Fruit fly (Drosophila melanogaster) whole organism, pupa: ENCODE results near the gene CG4270.

Source experiments
- CG10348 ChIP-seq: fragments of 200-800 bp; sonication (Bioruptor generic); IDR thresholded peaks from 2 replicates; pipeline ENCODE4 v1.3.6; 2022; ENCODE audit warnings: missing biosample characterization, missing genetic modification characterization
- CG12605 ChIP-seq: fragments of 200-800 bp; sonication (Bioruptor generic); IDR thresholded peaks from 2 replicates; pipeline ENCODE4 v1.3.6; 2022; ENCODE audit warnings: missing biosample characterization, missing genetic modification characterization
- CG13204 ChIP-seq: fragments of 200-800 bp; sonication (Bioruptor generic); optimal IDR thresholded peaks from 2 replicates; lab custom pipeline; 2018; ENCODE audit warnings: missing biosample characterization, mild to moderate bottlenecking, missing genetic modification characterization, moderate library complexity
- CG14655 ChIP-seq: fragments of 200-800 bp; sonication (Bioruptor generic); optimal IDR thresholded peaks from 3 replicates; lab custom pipeline; 2017; ENCODE audit warnings: mild to moderate bottlenecking, missing biosample characterization, missing genetic modification reagents, missing genetic modification characterization
- CG15710 ChIP-seq: fragments of 200-800 bp; sonication (Bioruptor generic); optimal IDR thresholded peaks from 2 replicates; lab custom pipeline; 2018; ENCODE audit warnings: missing biosample characterization, mild to moderate bottlenecking, missing genetic modification characterization, moderate library complexity
- CG17806 ChIP-seq: fragments of 200-800 bp; sonication (Bioruptor generic); optimal IDR thresholded peaks from 2 replicates; lab custom pipeline; 2018; ENCODE audit warnings: missing biosample characterization, mild to moderate bottlenecking, missing genetic modification characterization, moderate library complexity
- CG32121 ChIP-seq: fragments of 200-800 bp; sonication (Bioruptor generic); IDR thresholded peaks from 2 replicates; pipeline ENCODE4 v1.3.6; 2022; ENCODE audit warnings: missing biosample characterization, missing genetic modification characterization
- CG34367 ChIP-seq: fragments of 200-800 bp; sonication (Bioruptor generic); optimal IDR thresholded peaks from 2 replicates; lab custom pipeline; 2018; ENCODE audit warnings: missing biosample characterization, mild to moderate bottlenecking, missing genetic modification characterization
- CG4496 ChIP-seq: fragments of 200-800 bp; sonication (Bioruptor generic); IDR thresholded peaks from 3 replicates; pipeline ENCODE4 v1.3.6; 2022; ENCODE audit warnings: missing biosample characterization, missing genetic modification characterization
- CG8159 ChIP-seq: fragments of 200-800 bp; sonication (Bioruptor generic); optimal IDR thresholded peaks from 3 replicates; lab custom pipeline; 2018; ENCODE audit warnings: missing biosample characterization, mild to moderate bottlenecking, missing genetic modification characterization, moderate library complexity
- CG8301 ChIP-seq: fragments of 200-800 bp; sonication (Bioruptor generic); optimal IDR thresholded peaks from 2 replicates; lab custom pipeline; 2018; ENCODE audit warnings: missing biosample characterization, mild to moderate bottlenecking, missing genetic modification characterization
- CG9948 ChIP-seq: fragments of 200-800 bp; sonication (Bioruptor generic); optimal IDR thresholded peaks from 2 replicates; lab custom pipeline; 2018; ENCODE audit warnings: missing biosample characterization, mild to moderate bottlenecking, missing genetic modification characterization, moderate library complexity
- D1 ChIP-seq: fragments of 200-800 bp; sonication (Bioruptor generic); optimal IDR thresholded peaks from 2 replicates; lab custom pipeline; 2018; ENCODE audit warnings: missing biosample characterization, mild to moderate bottlenecking, missing genetic modification characterization, moderate library complexity
- EcR ChIP-seq: fragments of 200-800 bp; sonication (Bioruptor generic); optimal IDR thresholded peaks from 3 replicates; lab custom pipeline; 2019; ENCODE audit warnings: missing biosample characterization, missing genetic modification characterization, mild to moderate bottlenecking, moderate library complexity, missing genetic modification reagents
- Ets98B ChIP-seq: fragments of 200-800 bp; sonication (Bioruptor generic); IDR thresholded peaks from 2 replicates; pipeline ENCODE4 v1.3.6; 2022; ENCODE audit warnings: missing biosample characterization, missing genetic modification characterization
- Pif1A ChIP-seq: fragments of 200-800 bp; sonication (Bioruptor generic); optimal IDR thresholded peaks from 3 replicates; lab custom pipeline; 2016; ENCODE audit warnings: missing biosample characterization, missing genetic modification characterization
- Pif1B ChIP-seq: fragments of 200-800 bp; sonication (Bioruptor generic); optimal IDR thresholded peaks from 3 replicates; lab custom pipeline; 2016; ENCODE audit warnings: missing biosample characterization, missing genetic modification characterization
- Snoo ChIP-seq: fragments of 200-800 bp; sonication (Bioruptor generic); optimal IDR thresholded peaks from 3 replicates; lab custom pipeline; 2017; ENCODE audit warnings: missing biosample characterization, mild to moderate bottlenecking, missing genetic modification characterization, inconsistent platforms
- fd96Ca ChIP-seq: fragments of 200-800 bp; sonication (Bioruptor generic); IDR thresholded peaks from 3 replicates; pipeline ENCODE4 v1.3.6; 2022; ENCODE audit warnings: missing biosample characterization, missing genetic modification characterization
- gl ChIP-seq: fragments of 200-800 bp; sonication (Bioruptor generic); optimal IDR thresholded peaks from 2 replicates; lab custom pipeline; 2018; ENCODE audit warnings: missing biosample characterization, mild to moderate bottlenecking, missing genetic modification characterization
- rn ChIP-seq: fragments of 200-800 bp; sonication (Bioruptor generic); IDR thresholded peaks from 2 replicates; pipeline ENCODE4 v1.3.6; 2022; ENCODE audit warnings: missing biosample characterization, missing genetic modification characterization

CG4270 gene

DNA sequence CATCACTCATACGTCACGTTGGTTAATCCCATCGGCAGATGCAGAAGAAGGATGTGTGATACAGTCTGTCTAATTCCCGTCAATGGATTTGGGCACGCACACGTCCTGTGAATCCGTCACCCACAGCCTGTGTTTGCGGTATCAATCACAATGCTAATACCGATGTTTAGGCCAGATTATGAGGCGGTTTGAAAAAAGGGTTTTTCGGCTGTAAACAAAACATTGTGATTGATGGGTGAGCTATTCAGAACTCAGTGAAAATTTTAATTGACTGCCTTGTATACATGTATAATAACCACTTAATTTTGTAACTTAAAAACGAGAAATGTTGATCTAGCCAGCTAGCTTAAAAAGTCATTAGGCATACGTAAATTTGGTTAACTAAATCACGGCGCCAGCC, at the start of gene CG4270:
TSS of gene CG4270 (plus strand) at position 301 of the 400 bp plus-strand sequence.
- TF ChIP-seq CG14655 (GFP tag; lab: Kevin White, UChicago) = no peak
- TF ChIP-seq CG8301 = no peak
- TF ChIP-seq CG10348 (GFP tag; lab: Robert Waterston, UW) = no peak
- no peak for TF ChIP-seq CG13204
- no peak for TF ChIP-seq CG32121
- no peak for TF ChIP-seq rn (GFP tag; lab: Robert Waterston, UW)
- no peak for TF ChIP-seq CG34367 (tag; lab: Kevin White, UChicago)
- TF ChIP-seq CG9948 (tag; lab: Kevin White, UChicago) = no peak
- TF ChIP-seq Pif1B (GFP tag; lab: Kevin White, UChicago) = no peak
- TF ChIP-seq CG17806 (tag; lab: Kevin White, UChicago) = no peak
- TF ChIP-seq Snoo = no peak
- no peak for TF ChIP-seq Pif1A (GFP tag; lab: Kevin White, UChicago)
- no peak for TF ChIP-seq CG8159 (tag; lab: Kevin White, UChicago)
- no peak for TF ChIP-seq EcR
- TF ChIP-seq CG15710 (tag; lab: Kevin White, UChicago) = no peak
- TF ChIP-seq Ets98B = no peak

DNA sequence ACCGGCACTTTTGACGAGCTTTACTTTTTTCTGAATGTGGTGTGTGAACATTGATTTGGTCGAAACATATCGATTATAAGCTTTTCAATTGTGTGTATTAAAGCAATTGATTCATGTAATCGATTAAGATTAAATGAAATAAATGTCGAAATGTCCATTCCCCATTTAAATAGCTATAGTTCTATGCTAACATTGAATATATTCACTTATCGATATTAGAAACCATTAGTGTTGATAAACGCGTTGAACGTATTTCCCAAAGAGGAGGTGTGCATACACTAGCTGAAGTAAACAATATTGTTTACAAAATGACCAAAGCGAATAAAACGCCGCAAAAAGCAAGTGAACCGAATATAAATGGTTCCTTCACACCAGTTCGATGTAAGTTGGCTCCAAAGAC, 49.2 kb upstream of the CG4270 start, which contains the start of the genes Uch and CG34174:
TSS of gene Uch (minus strand) at position 208 of the 400 bp plus-strand sequence.
TSS of gene CG34174 (plus strand) at position 263 of the 400 bp plus-strand sequence.
- no peak for TF ChIP-seq EcR
- peak; percentile 67 for TF ChIP-seq CG15710 (tag; lab: Kevin White, UChicago)
- peak; percentile 15 for TF ChIP-seq Snoo
- TF ChIP-seq CG8159 (tag; lab: Kevin White, UChicago) = no peak

DNA sequence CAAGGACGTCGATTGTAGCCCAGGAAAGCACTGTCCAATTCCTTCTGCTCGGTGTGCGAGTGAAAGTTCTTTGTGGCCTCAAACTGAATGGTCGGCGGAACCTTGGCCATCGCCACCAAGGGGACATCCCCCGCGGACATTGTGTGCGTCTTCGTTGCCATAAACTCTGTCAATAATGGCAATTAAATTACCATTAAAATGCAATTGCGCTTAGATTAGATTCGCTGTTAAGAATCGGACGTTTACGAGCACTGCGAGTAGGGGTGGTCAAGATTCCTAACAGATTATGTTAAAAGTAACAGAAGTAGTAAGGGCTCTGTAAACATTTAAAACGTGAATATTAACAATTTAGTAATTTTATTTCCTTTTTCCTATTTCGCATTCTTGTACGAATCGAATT, 47.2 kb upstream of the CG4270 start, which contains the start of gene daed:
TSS of gene daed (minus strand) at position 247 of the 400 bp plus-strand sequence.
- TF ChIP-seq CG8159 (tag; lab: Kevin White, UChicago) = no peak
- no peak for TF ChIP-seq CG4496

DNA sequence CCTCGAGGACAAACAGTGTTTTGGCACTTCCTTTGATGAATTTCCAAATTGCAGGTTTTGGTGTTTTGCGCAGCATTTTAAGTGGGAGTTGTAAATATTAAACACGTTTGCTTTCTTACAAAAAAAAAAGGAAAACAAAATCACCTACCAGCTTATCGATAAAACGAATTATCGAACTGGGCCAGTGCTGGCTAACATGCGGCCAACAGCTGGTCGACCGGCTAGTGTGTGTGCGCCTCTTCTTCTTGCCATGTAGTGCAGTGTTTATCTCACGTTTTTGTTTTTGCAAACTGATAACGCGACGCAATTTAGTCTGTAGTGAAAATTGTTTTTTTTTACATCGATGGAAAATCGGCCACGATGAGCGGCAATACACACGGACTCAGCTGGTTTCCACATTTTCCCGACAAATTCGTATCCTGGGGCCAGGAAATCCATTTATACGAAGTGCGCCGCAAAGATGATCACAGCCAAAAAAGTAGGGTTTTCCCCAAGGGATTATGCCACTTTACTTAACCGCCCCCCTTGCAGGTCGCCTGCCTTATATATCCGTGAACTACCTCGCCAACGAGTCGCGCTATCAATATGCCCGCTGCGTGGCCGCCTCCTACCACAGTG, 46.1 kb upstream of the CG4270 start, which contains the start of the genes CG15386, CG42371 and mio:
TSS of gene CG15386 (minus strand) at position 180 of the 618 bp plus-strand sequence.
TSS of gene CG42371 (minus strand) at position 180 of the 618 bp plus-strand sequence.
TSS of gene mio (plus strand) at position 224 of the 618 bp plus-strand sequence.
- TF ChIP-seq gl (tag; lab: Kevin White, UChicago) (peak; percentile 29), EcR (peak; percentile 14), Pif1B (GFP tag; lab: Kevin White, UChicago) (no peak), Snoo (peak; percentile 18), fd96Ca (GFP tag; lab: Robert Waterston, UW) (no peak), CG12605 (GFP tag; lab: Robert Waterston, UW) (0 out of 2 replicates have a peak, but pooled peaks have one; percentile 24), CG4496 (peak; percentile 53; the same call in 2 of the 3 replicates), Ets98B (no peak; the same call in 1 of the 2 replicates), Pif1A (GFP tag; lab: Kevin White, UChicago) (no peak), D1 (tag; lab: Kevin White, UChicago) (no peak), rn (GFP tag; lab: Robert Waterston, UW) (no peak), CG34367 (tag; lab: Kevin White, UChicago) (no peak), CG14655 (GFP tag; lab: Kevin White, UChicago) (no peak), CG17806 (tag; lab: Kevin White, UChicago) (no peak), CG32121 (no peak), CG10348 (GFP tag; lab: Robert Waterston, UW) (no peak), CG8159 (tag; lab: Kevin White, UChicago) (no peak), CG8301 (no peak), CG15710 (tag; lab: Kevin White, UChicago) (peak; percentile 12), CG13204 (no peak), CG9948 (tag; lab: Kevin White, UChicago) (no peak)

DNA sequence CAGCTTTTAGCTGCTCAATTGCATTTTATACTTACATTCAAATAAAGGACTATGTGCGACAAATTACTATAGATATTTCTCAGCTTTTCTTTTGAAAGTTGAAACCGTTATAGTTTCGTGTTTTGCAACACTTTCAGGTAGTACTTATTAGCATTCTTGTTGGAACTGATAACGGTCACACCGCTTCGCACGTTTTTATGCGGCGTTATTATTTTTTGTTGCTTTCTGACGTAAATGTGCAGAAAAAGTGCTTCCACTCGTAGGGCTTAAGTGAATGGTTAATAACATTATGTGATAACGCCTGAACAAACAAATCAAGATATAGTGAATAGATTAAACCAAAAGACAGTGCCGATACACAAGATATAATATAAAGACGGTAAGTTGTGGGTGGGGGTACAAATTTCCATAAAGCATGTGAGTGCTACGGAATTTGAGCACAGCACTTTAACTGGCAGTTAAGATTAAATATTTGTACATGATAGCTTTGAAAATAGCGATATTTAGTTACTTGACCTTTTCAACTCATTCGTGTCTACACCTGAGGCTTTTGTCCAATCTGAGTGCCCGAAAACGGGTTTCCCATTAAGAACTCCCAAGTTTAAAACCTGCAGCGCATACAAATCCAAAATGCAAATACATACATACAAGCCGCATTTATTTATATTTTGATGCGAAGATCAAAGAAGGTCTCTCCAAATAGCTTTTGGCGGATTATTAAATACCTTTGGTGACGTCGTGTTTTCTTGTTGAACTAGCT, 42.5 kb upstream of the CG4270 start, which contains the start of gene papi:
TSS of gene papi (plus strand) at position 176 of the 760 bp plus-strand sequence.
- TF ChIP-seq Snoo (no peak), Pif1B (GFP tag; lab: Kevin White, UChicago) (no peak), fd96Ca (GFP tag; lab: Robert Waterston, UW) (no peak), CG9948 (tag; lab: Kevin White, UChicago) (no peak), CG15710 (tag; lab: Kevin White, UChicago) (no peak), rn (GFP tag; lab: Robert Waterston, UW) (no peak), D1 (tag; lab: Kevin White, UChicago) (no peak), CG32121 (no peak), CG14655 (GFP tag; lab: Kevin White, UChicago) (no peak), CG17806 (tag; lab: Kevin White, UChicago) (no peak)

DNA sequence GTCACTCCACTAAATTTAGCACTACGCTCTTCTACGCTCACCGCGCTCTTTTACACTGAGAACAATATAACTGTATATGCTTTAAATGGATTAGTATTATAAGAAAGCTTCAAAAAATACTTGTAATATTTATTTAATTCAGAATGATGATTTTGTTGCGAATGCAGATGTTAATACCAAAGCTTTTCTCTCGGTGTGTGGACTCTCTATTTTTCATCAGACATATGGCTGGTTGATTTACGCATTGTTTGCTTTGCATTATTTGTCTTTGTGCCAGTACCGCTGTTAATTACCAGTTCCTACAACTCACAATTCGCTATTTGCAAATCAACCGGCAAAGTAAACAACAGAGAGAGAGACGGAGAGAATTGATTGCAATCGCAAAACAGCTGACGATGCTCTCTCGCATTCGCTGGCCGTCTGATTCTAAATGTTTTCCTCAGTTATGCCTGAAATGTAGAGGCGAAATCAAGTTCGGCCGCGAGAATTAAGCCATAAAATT, 41.5 kb upstream of the CG4270 start:
- peak; percentile 99 for TF ChIP-seq Pif1B (GFP tag; lab: Kevin White, UChicago)
- peak; percentile 100 for TF ChIP-seq CG4496
- peak; percentile 98 for TF ChIP-seq CG9948 (tag; lab: Kevin White, UChicago)
- TF ChIP-seq gl (tag; lab: Kevin White, UChicago) = peak; percentile 98
- TF ChIP-seq CG12605 (GFP tag; lab: Robert Waterston, UW) = peak; percentile 100
- TF ChIP-seq fd96Ca (GFP tag; lab: Robert Waterston, UW) = peak; percentile 99
- TF ChIP-seq D1 (tag; lab: Kevin White, UChicago) = no peak
- peak; percentile 99 for TF ChIP-seq CG34367 (tag; lab: Kevin White, UChicago)
- peak; percentile 98 for TF ChIP-seq CG17806 (tag; lab: Kevin White, UChicago)
- peak; percentile 99 for TF ChIP-seq CG15710 (tag; lab: Kevin White, UChicago)
- TF ChIP-seq CG8301 = peak; percentile 99
- TF ChIP-seq CG32121 = peak; percentile 99
- peak; percentile 97 for TF ChIP-seq Snoo
- peak; percentile 98 for TF ChIP-seq CG10348 (GFP tag; lab: Robert Waterston, UW)
- TF ChIP-seq Pif1A (GFP tag; lab: Kevin White, UChicago) = peak; percentile 99
- TF ChIP-seq rn (GFP tag; lab: Robert Waterston, UW) = peak; percentile 99
- TF ChIP-seq CG8159 (tag; lab: Kevin White, UChicago) = peak; percentile 98
- TF ChIP-seq CG14655 (GFP tag; lab: Kevin White, UChicago) = peak; percentile 99
- peak; percentile 96 for TF ChIP-seq CG13204
- TF ChIP-seq EcR = peak; percentile 80
- peak; percentile 99 for TF ChIP-seq Ets98B
